Fruit fly (Drosophila melanogaster) S2 (cell line): ENCODE measurements around the gene Tep2.

Experiments
- CG8478 ChIP-seq: fragments of >200 bp; optimal IDR thresholded peaks from 2 replicates; lab custom pipeline; 2018
- CTCF ChIP-seq, 2 experiments: fragments of >200 bp; optimal IDR thresholded peaks; 2 replicates each; lab custom pipeline; 2018

- TF ChIP-seq CG8478 = no peak
- no peak for TF ChIP-seq CTCF (optimal IDR thresholded peaks at IDR 0.05; lab: Kevin White, UChicago)
Observed at dm6 chr2L:7710580-7710979, 9.2 kb upstream of the Tep2 start, which contains the start of gene Ntl.
